Worm (Caenorhabditis elegans) whole organism, early embryonic: Measurements from ENCODE around the gene vps-2.
A peak's percentile ranks its signal among the peaks of the same experiment; 100 is the strongest.

Experiments used
- B0310.2 ChIP-seq: sonication (generic microtip); optimal IDR thresholded peaks from 2 replicates; lab custom pipeline; 2016; ENCODE audit warnings: mild to moderate bottlenecking, missing genetic modification characterization, missing compliant biosample characterization
- F13C5.2 ChIP-seq: sonication (generic microtip); optimal IDR thresholded peaks from 2 replicates; lab custom pipeline; 2017; ENCODE audit warnings: mild to moderate bottlenecking, missing genetic modification characterization, inconsistent platforms, missing compliant biosample characterization
- aly-1 ChIP-seq: sonication (generic microtip); optimal IDR thresholded peaks from 2 replicates; lab custom pipeline; 2016; ENCODE audit warnings: missing genetic modification characterization, missing compliant biosample characterization
- ama-1 ChIP-seq: fragments of 150-350 bp; optimal IDR thresholded peaks from 2 replicates; lab custom pipeline; 2014
- ceh-13 ChIP-seq: fragments of 200-800 bp; sonication (Bioruptor generic); optimal IDR thresholded peaks from 2 replicates; lab custom pipeline; 2018; ENCODE audit warnings: mild to moderate bottlenecking, missing genetic modification characterization, missing compliant biosample characterization
- ceh-36 ChIP-seq: sonication (generic microtip); optimal IDR thresholded peaks from 2 replicates; lab custom pipeline; 2016; ENCODE audit warnings: missing genetic modification characterization, inconsistent platforms, missing compliant biosample characterization
- ets-7 ChIP-seq: sonication (generic microtip); optimal IDR thresholded peaks from 2 replicates; lab custom pipeline; 2016; ENCODE audit warnings: missing genotype, missing genetic modification characterization, missing compliant biosample characterization
- flt-1 ChIP-seq: fragments of 200-800 bp; sonication (Bioruptor generic); IDR thresholded peaks from 2 replicates; pipeline ENCODE4 v1.3.6; 2022; ENCODE audit warnings: missing genetic modification characterization, missing compliant biosample characterization
- hmbx-1 ChIP-seq: sonication (generic microtip); optimal IDR thresholded peaks from 2 replicates; lab custom pipeline; 2016; ENCODE audit warnings: mild to moderate bottlenecking, missing genetic modification characterization, missing compliant biosample characterization
- hmg-4 ChIP-seq: fragments of 200-800 bp; sonication (Bioruptor generic); optimal IDR thresholded peaks from 2 replicates; lab custom pipeline; 2018; ENCODE audit warnings: mild to moderate bottlenecking, missing genetic modification characterization, missing compliant biosample characterization
- hnd-1 ChIP-seq: sonication (generic microtip); optimal IDR thresholded peaks from 2 replicates; lab custom pipeline; 2016; ENCODE audit warnings: missing genetic modification characterization, missing compliant biosample characterization
- pes-1 ChIP-seq: fragments of 200-800 bp; sonication (Bioruptor generic); IDR thresholded peaks from 2 replicates; pipeline ENCODE4 v1.3.6; 2022; ENCODE audit warnings: missing genetic modification reagents, missing genetic modification characterization, missing compliant biosample characterization
- scrt-1 ChIP-seq: fragments of 200-800 bp; sonication (Bioruptor generic); IDR thresholded peaks from 2 replicates; pipeline ENCODE4 v1.3.6; 2022; ENCODE audit warnings: missing genetic modification characterization, missing compliant biosample characterization
- sea-1 ChIP-seq: fragments of 200-800 bp; sonication (Bioruptor generic); conservative IDR thresholded peaks from 2 replicates; pipeline ENCODE4 v1.3.6; 2022; ENCODE audit warnings: missing genetic modification characterization, missing compliant biosample characterization
- tbx-11 ChIP-seq: fragments of 200-800 bp; sonication (Bioruptor generic); IDR thresholded peaks from 2 replicates; pipeline ENCODE4 v1.3.6; 2022; ENCODE audit warnings: missing genetic modification characterization, missing compliant biosample characterization
- tbx-37 ChIP-seq: fragments of 200-800 bp; sonication (Bioruptor generic); conservative IDR thresholded peaks from 2 replicates; pipeline ENCODE4 v1.3.6; 2022; ENCODE audit warnings: missing genetic modification reagents, missing genetic modification characterization, missing compliant biosample characterization
- tra-4 ChIP-seq: sonication (generic microtip); optimal IDR thresholded peaks from 2 replicates; lab custom pipeline; 2017; ENCODE audit warnings: missing genetic modification characterization, missing compliant biosample characterization

The vps-2 gene

DNA sequence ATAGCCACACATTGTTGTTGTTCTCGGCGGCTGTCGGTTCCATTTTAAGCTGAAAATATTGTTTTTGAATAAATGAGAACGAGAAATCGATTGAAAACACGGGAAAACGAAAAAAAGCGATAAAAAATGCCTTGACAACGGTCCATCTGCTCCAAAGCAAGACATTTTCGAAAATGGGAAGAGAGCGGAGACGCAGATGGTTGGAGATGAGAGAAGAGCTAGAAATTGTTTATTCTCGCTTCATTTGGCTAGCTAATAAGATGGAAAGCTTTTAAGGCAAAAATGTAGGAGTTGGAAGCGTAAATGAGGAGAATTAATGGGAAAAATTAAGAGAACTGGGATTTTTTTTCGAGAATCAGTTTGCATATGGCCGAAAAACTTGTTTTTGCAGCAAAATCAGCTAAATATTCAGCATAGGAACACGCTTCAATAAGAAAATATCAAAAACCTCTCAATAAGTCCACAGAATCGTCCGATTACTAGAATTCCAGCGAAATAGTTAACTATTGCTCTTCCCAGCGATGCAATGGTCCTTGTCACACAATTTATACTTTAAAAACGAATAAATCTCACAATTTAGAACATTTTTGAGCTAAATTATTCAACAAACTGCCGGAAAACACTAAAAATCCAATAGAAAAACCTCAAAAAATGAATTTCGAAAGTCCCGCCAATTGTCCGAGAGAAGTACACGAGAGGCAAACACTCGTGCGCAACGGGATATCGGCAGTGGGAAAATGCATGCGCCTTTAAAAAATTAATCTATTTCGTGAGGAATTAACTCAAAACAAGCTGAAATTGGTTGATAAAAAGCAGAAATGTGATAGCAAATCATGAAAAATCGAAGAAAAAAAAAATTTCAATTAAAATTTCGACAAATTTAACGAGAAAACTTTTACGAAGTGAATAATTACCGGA, 29.5 kb downstream of the vps-2 start, which contains the start of gene pisy-1:
Gene pisy-1, minus strand, starts transcription at position 51 of the 918 bp plus-strand sequence.
- TF ChIP-seq aly-1 (tag; lab: Kevin White, UChicago) (no peak), tbx-37 (no peak), hmbx-1 (tag; lab: Kevin White, UChicago) (no peak), flt-1 (GFP tag; lab: Robert Waterston, UW) (no peak), tra-4 (tag; lab: Kevin White, UChicago) (no peak), tbx-11 (GFP tag; lab: Robert Waterston, UW) (no peak), hnd-1 (tag; lab: Kevin White, UChicago) (no peak), hmg-4 (GFP tag; lab: Kevin White, UChicago) (no peak), B0310.2 (tag; lab: Kevin White, UChicago) (no peak), ama-1 (lab: Kevin White, UChicago) (no peak), ceh-13 (GFP tag; lab: Kevin White, UChicago) (no peak), ets-7 (tag; lab: Kevin White, UChicago) (no peak), sea-1 (GFP tag; lab: Robert Waterston, UW) (no peak), pes-1 (GFP tag; lab: Robert Waterston, UW) (no peak)

DNA sequence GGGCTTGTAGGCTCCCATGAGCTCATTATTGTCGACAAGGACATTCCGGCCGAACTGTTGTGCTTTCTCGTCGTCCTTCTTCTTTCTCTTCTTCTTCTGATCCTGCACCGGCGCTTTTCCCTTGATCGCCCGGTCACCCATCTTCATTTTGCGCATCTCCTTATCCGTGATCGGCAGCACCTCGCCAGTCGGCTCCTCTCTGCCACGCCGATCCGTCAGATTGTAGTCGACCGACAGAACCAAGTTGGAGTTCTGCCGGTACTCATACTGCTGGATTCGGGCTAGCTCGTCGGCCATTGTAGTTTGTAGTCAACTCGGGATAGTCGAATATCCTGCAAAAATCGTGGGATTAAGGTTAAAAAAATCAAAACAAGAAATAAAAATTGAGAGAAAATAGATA, 31.4 kb downstream of the vps-2 start, which contains the start of gene snrp-200:
Gene snrp-200, minus strand, starts transcription at position 332 of the 400 bp plus-strand sequence.
- TF ChIP-seq tra-4 (tag; lab: Kevin White, UChicago) (no peak), ceh-36 (tag; lab: Kevin White, UChicago) (no peak), sea-1 (GFP tag; lab: Robert Waterston, UW) (no peak), pes-1 (GFP tag; lab: Robert Waterston, UW) (no peak), flt-1 (GFP tag; lab: Robert Waterston, UW) (no peak), scrt-1 (GFP tag; lab: Robert Waterston, UW) (no peak), tbx-37 (no peak), ets-7 (tag; lab: Kevin White, UChicago) (no peak), F13C5.2 (tag; lab: Kevin White, UChicago) (no peak)

ce11 chrII:12729952-12730351, 38.1 kb downstream of the vps-2 start:
- TF ChIP-seq sea-1 (GFP tag; lab: Robert Waterston, UW) (no peak), scrt-1 (GFP tag; lab: Robert Waterston, UW) (no peak), B0310.2 (tag; lab: Kevin White, UChicago) (no peak), ceh-13 (GFP tag; lab: Kevin White, UChicago) (no peak), tbx-11 (GFP tag; lab: Robert Waterston, UW) (no peak), tra-4 (tag; lab: Kevin White, UChicago) (no peak), hmbx-1 (tag; lab: Kevin White, UChicago) (no peak), aly-1 (tag; lab: Kevin White, UChicago) (no peak), ets-7 (tag; lab: Kevin White, UChicago) (no peak), flt-1 (GFP tag; lab: Robert Waterston, UW) (no peak), ceh-36 (tag; lab: Kevin White, UChicago) (no peak)

- TF ChIP-seq hmbx-1 (tag; lab: Kevin White, UChicago) (no peak), hnd-1 (tag; lab: Kevin White, UChicago) (no peak), sea-1 (GFP tag; lab: Robert Waterston, UW) (no peak)
These were observed 39.4 kb downstream of the vps-2 start for ce11 chrII:12728608-12729007.

ce11 chrII:12727871-12728270, 40.1 kb downstream of the vps-2 start:
- peak; percentile 1 for TF ChIP-seq aly-1 (tag; lab: Kevin White, UChicago)
- no peak for TF ChIP-seq tbx-11 (GFP tag; lab: Robert Waterston, UW)

ce11 chrII:12726704-12727103, 41.3 kb downstream of the vps-2 start:
- TF ChIP-seq hnd-1 (tag; lab: Kevin White, UChicago) (no peak), tra-4 (tag; lab: Kevin White, UChicago) (no peak), F13C5.2 (tag; lab: Kevin White, UChicago) (no peak), hmbx-1 (tag; lab: Kevin White, UChicago) (no peak)

DNA sequence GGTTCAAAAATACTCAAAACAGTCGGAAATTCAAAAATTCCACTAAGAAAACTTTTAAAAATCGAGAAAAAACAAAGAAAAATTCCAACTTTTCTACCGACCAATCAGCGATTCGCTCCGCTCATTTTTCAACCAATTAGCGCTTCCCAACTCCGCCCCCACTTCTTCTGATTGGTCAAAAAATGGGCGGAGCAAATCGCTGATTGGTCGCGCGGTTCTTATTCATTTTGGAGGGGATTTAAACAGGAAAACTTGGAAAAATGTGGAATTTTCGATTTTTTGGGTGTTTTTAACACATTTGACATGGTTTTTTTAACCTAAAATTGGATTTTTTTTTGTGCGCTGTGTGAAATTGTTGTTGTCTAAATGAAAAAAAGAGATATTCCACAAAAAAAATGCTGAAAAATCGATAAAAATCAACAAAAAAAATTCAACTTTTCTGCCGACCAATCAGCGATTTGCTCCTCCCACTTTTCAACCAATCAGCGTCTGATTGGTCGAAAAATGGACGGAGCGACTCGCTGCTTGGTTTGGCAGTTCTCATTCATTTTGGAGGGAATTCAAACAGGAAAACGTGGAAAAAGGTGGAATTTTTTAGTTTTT, 45.2 kb downstream of the vps-2 start:
- TF ChIP-seq hmg-4 (GFP tag; lab: Kevin White, UChicago) (no peak), flt-1 (GFP tag; lab: Robert Waterston, UW) (no peak), tbx-11 (GFP tag; lab: Robert Waterston, UW) (no peak), ets-7 (tag; lab: Kevin White, UChicago) (no peak), hnd-1 (tag; lab: Kevin White, UChicago) (no peak), ama-1 (lab: Kevin White, UChicago) (no peak), sea-1 (GFP tag; lab: Robert Waterston, UW) (no peak), pes-1 (GFP tag; lab: Robert Waterston, UW) (no peak), scrt-1 (GFP tag; lab: Robert Waterston, UW) (no peak), F13C5.2 (tag; lab: Kevin White, UChicago) (no peak), B0310.2 (tag; lab: Kevin White, UChicago) (no peak), ceh-36 (tag; lab: Kevin White, UChicago) (no peak)
